Worm (Caenorhabditis elegans): ENCODE data around the gene Y49F6B.12.

Y49F6B.12 gene

ce11 chrII:3518961-3519544 is 46.8 kb upstream of the Y49F6B.12 start, which contains the start of gene clec-126 (continued):
- no peak for TF ChIP-seq ceh-62 (tag; optimal IDR thresholded peaks at IDR 0.05)
- TF ChIP-seq Y105C5A.15 (GFP tag; IDR thresholded peaks at IDR 0.05), result peak; percentile 31; the same call in 1 of the 2 replicates
- TF ChIP-seq rbr-2 (tag; optimal IDR thresholded peaks at IDR 0.05), result peak; percentile 83
- peak; percentile 71 for TF ChIP-seq Y5F2A.4 (GFP tag; optimal IDR thresholded peaks at IDR 0.05)
- TF ChIP-seq F26F4.8 (GFP tag; conservative IDR thresholded peaks at IDR 0.05), result 0 out of 2 replicates have a peak, but pooled peaks have one; percentile 22
- TF ChIP-seq T26A8.4 (GFP tag; IDR thresholded peaks at IDR 0.05), result peak; percentile 80

ce11 chrII:3516175-3516574 is 44.0 kb upstream of the Y49F6B.12 start:
- TF ChIP-seq ceh-28 (tag; optimal IDR thresholded peaks at IDR 0.05), result no peak

ce11 chrII:3515384-3516053 is 43.3 kb upstream of the Y49F6B.12 start, which contains the start of the genes Y49F6B.14 and clec-125:
Y49F6B.14 (minus strand) TSS chrII:3515484.
clec-125 (plus strand) TSS chrII:3516003.
- TF ChIP-seq jun-1 (tag; optimal IDR thresholded peaks at IDR 0.05), result no peak

- TF ChIP-seq T26A8.4 (GFP tag; IDR thresholded peaks at IDR 0.05) (no peak), aly-2 (tag; optimal IDR thresholded peaks at IDR 0.05) (no peak), R02D3.7 (tag; optimal IDR thresholded peaks at IDR 0.05) (no peak), ces-1 (GFP tag; optimal IDR thresholded peaks at IDR 0.05) (no peak), mep-1 (tag; optimal IDR thresholded peaks at IDR 0.05) (no peak), Y105C5A.15 (GFP tag; IDR thresholded peaks at IDR 0.05) (no peak), rbr-2 (tag; optimal IDR thresholded peaks at IDR 0.05) (no peak), ztf-7 (tag; optimal IDR thresholded peaks at IDR 0.05) (no peak)
Observed at ce11 chrII:3514631-3515030, 42.4 kb upstream of the Y49F6B.12 start, which contains the start of gene srz-5. srz-5 (minus strand) TSS chrII:3514731.

ce11 chrII:3512240-3512639 is 40.0 kb upstream of the Y49F6B.12 start, which contains the start of gene Y49F6B.19:
Y49F6B.19 (minus strand) TSS chrII:3512340.
- TF ChIP-seq tra-1 (GFP tag; IDR thresholded peaks at IDR 0.05) (0 out of 2 replicates have a peak, but pooled peaks have one; percentile 19), gei-8 (GFP tag; optimal IDR thresholded peaks at IDR 0.05) (no peak), zip-11 (GFP tag; IDR thresholded peaks at IDR 0.05) (no peak), mdt-29 (GFP tag; IDR thresholded peaks at IDR 0.05) (no peak), ZK337.2 (GFP tag; IDR thresholded peaks at IDR 0.05) (no peak), snpc-4 (tag; optimal IDR thresholded peaks at IDR 0.05) (no peak), lsy-2 (tag; optimal IDR thresholded peaks at IDR 0.05) (no peak)

ce11 chrII:3504717-3505116 is 32.5 kb upstream of the Y49F6B.12 start, which contains the start of gene cyh-1:
cyh-1 (plus strand) TSS chrII:3505017.
- 0 out of 2 replicates have a peak, but pooled peaks have one; percentile 15 for TF ChIP-seq lin-38 (GFP tag; IDR thresholded peaks at IDR 0.05)
- TF ChIP-seq daf-19 (GFP tag; conservative IDR thresholded peaks at IDR 0.05), result no peak

ce11 chrII:3502520-3503323 is 30.5 kb upstream of the Y49F6B.12 start, which contains the start of the genes col-71 and Y49F6B.2:
col-71 (minus strand) TSS chrII:3502570.
Y49F6B.2 (plus strand) TSS chrII:3502968.
- no peak for TF ChIP-seq ceh-82 (tag; optimal IDR thresholded peaks at IDR 0.05)
- no peak for TF ChIP-seq F49E8.2 (tag; optimal IDR thresholded peaks at IDR 0.05; ENCODE audit: borderline replicate concordance)
- peak; percentile 72 for TF ChIP-seq ZK337.2 (GFP tag; IDR thresholded peaks at IDR 0.05)
- no peak for TF ChIP-seq aly-2 (tag; optimal IDR thresholded peaks at IDR 0.05)
- peak; percentile 19 for TF ChIP-seq nhr-28 (tag; optimal IDR thresholded peaks at IDR 0.05)
- TF ChIP-seq gei-8 (GFP tag; optimal IDR thresholded peaks at IDR 0.05), result no peak
- TF ChIP-seq T26A8.4 (GFP tag; IDR thresholded peaks at IDR 0.05), result no peak
- TF ChIP-seq lir-3 (tag; optimal IDR thresholded peaks at IDR 0.05), result no peak
- TF ChIP-seq hif-1 (tag; optimal IDR thresholded peaks at IDR 0.05), result peak in 1 of 2 experiments; percentile 86
- no peak for TF ChIP-seq daf-16 (GFP tag; optimal IDR thresholded peaks at IDR 0.05)
- TF ChIP-seq daf-16 (tag; optimal IDR thresholded peaks at IDR 0.05), result peak; percentile 12
- no peak for TF ChIP-seq set-16 (GFP tag; IDR thresholded peaks at IDR 0.05)
- TF ChIP-seq skn-1 (tag; optimal IDR thresholded peaks at IDR 0.05), result no peak
- no peak for TF ChIP-seq zip-2 (tag; optimal IDR thresholded peaks at IDR 0.05)
- TF ChIP-seq ctbp-1 (GFP tag; IDR thresholded peaks at IDR 0.05), result 0 out of 2 replicates have a peak, but pooled peaks have one; percentile 49
- TF ChIP-seq ces-1 (GFP tag; optimal IDR thresholded peaks at IDR 0.05), result peak; percentile 95
- no peak for TF ChIP-seq madf-5 (GFP tag; IDR thresholded peaks at IDR 0.05)
- TF ChIP-seq nhr-237 (tag; optimal IDR thresholded peaks at IDR 0.05), result no peak
- no peak for TF ChIP-seq zag-1 (tag; optimal IDR thresholded peaks at IDR 0.05)
- TF ChIP-seq ama-1 (optimal IDR thresholded peaks at IDR 0.05), result no peak

Data from whole organism, L4 larva.